Fruit fly (Drosophila melanogaster) whole organism, embryonic: ENCODE results near the gene Syn1.

Experiments used
- CG10147 ChIP-seq: fragments of 200-800 bp; sonication (Bioruptor generic); optimal IDR thresholded peaks from 2 replicates; lab custom pipeline; 2019; ENCODE audit warnings: missing biosample characterization, mild to moderate bottlenecking, missing genetic modification characterization, moderate library complexity
- CG1024 ChIP-seq: fragments of 200-800 bp; sonication (Bioruptor generic); IDR thresholded peaks from 2 replicates; pipeline ENCODE4 v1.3.6; 2022; ENCODE audit warnings: missing biosample characterization, missing genetic modification characterization
- CG10431 ChIP-seq: fragments of 200-800 bp; sonication (Bioruptor generic); optimal IDR thresholded peaks from 3 replicates; lab custom pipeline; 2018; ENCODE audit warnings: missing biosample characterization, mild to moderate bottlenecking, missing genetic modification characterization
- CG11247 ChIP-seq: fragments of 200-800 bp; sonication (Bioruptor generic); IDR thresholded peaks from 2 replicates; pipeline ENCODE4 v1.3.6; 2022; ENCODE audit warnings: missing biosample characterization, missing genetic modification characterization
- CG12236 ChIP-seq: fragments of 200-800 bp; sonication (Bioruptor generic); optimal IDR thresholded peaks from 2 replicates; lab custom pipeline; 2016; ENCODE audit warnings: missing biosample characterization, missing genetic modification characterization
- CG14050 ChIP-seq: fragments of 200-800 bp; sonication (Bioruptor generic); IDR thresholded peaks from 3 replicates; pipeline ENCODE4 v1.3.6; 2022; ENCODE audit warnings: missing biosample characterization, missing genetic modification characterization
- CG15011 ChIP-seq: fragments of 200-800 bp; sonication (Bioruptor generic); optimal IDR thresholded peaks from 3 replicates; lab custom pipeline; 2018; ENCODE audit warnings: missing biosample characterization, mild to moderate bottlenecking, missing genetic modification characterization
- CG15073 ChIP-seq: fragments of 200-800 bp; sonication (Bioruptor generic); optimal IDR thresholded peaks from 2 replicates; lab custom pipeline; 2016; ENCODE audit warnings: missing biosample characterization, missing genetic modification characterization
- CG17802 ChIP-seq: fragments of 200-800 bp; sonication (Bioruptor generic); optimal IDR thresholded peaks from 2 replicates; lab custom pipeline; 2018; ENCODE audit warnings: missing biosample characterization, mild to moderate bottlenecking, missing genetic modification characterization, moderate library complexity
- CG2712 ChIP-seq: fragments of 200-800 bp; optimal IDR thresholded peaks from 3 replicates; lab custom pipeline; 2019; ENCODE audit warnings: missing biosample characterization, mild to moderate bottlenecking, missing genetic modification characterization, moderate library complexity
- CG3065 ChIP-seq: fragments of 200-800 bp; sonication (Bioruptor generic); optimal IDR thresholded peaks from 2 replicates; lab custom pipeline; 2016; ENCODE audit warnings: missing biosample characterization, missing genetic modification characterization
- CG34224 ChIP-seq: fragments of 200-800 bp; sonication (Bioruptor generic); IDR thresholded peaks from 3 replicates; pipeline ENCODE4 v1.3.6; 2022; ENCODE audit warnings: missing biosample characterization, missing genetic modification characterization; ENCODE audit not compliant: partially characterized antibody
- CG34376 ChIP-seq: fragments of 200-800 bp; sonication (Bioruptor generic); optimal IDR thresholded peaks from 2 replicates; lab custom pipeline; 2018; ENCODE audit warnings: missing biosample characterization, mild to moderate bottlenecking, missing genetic modification characterization
- CG4328 ChIP-seq: fragments of 200-800 bp; sonication (Bioruptor generic); optimal IDR thresholded peaks from 3 replicates; lab custom pipeline; 2017; ENCODE audit warnings: missing biosample characterization, missing genetic modification reagents, missing genetic modification characterization
- CG6654 ChIP-seq: fragments of 200-800 bp; sonication (Bioruptor generic); optimal IDR thresholded peaks from 2 replicates; lab custom pipeline; 2017; ENCODE audit warnings: missing biosample characterization, mild to moderate bottlenecking, missing genetic modification characterization
- CG6854 ChIP-seq: fragments of 200-800 bp; sonication (Bioruptor generic); optimal IDR thresholded peaks from 3 replicates; lab custom pipeline; 2017; ENCODE audit warnings: missing biosample characterization, mild to moderate bottlenecking, missing genetic modification characterization
- CG7963 ChIP-seq: fragments of 200-800 bp; sonication (Bioruptor generic); IDR thresholded peaks from 3 replicates; pipeline ENCODE4 v1.3.6; 2022; ENCODE audit warnings: missing biosample characterization, missing genetic modification characterization; ENCODE audit not compliant: partially characterized antibody
- D19B ChIP-seq: fragments of 200-800 bp; sonication (Bioruptor generic); optimal IDR thresholded peaks from 2 replicates; lab custom pipeline; 2017; ENCODE audit warnings: missing biosample characterization, mild to moderate bottlenecking, missing genetic modification characterization
- Dip2 ChIP-seq: fragments of 200-800 bp; sonication (Bioruptor generic); IDR thresholded peaks from 2 replicates; pipeline ENCODE4 v1.3.6; 2022; ENCODE audit warnings: missing biosample characterization, missing genetic modification characterization
- Ets65A ChIP-seq: fragments of 200-800 bp; sonication (Bioruptor generic); peaks from one replicate; lab custom pipeline; 2016; ENCODE audit warnings: missing biosample characterization, missing genetic modification characterization
- Ets97D ChIP-seq: fragments of 200-800 bp; sonication (Bioruptor generic); optimal IDR thresholded peaks from 3 replicates; lab custom pipeline; 2016; ENCODE audit warnings: missing biosample characterization, missing genetic modification characterization
- HLH3B ChIP-seq: fragments of 200-800 bp; sonication (Bioruptor generic); IDR thresholded peaks from 2 replicates; pipeline ENCODE4 v1.3.6; 2022; ENCODE audit warnings: missing biosample characterization, missing genetic modification characterization
- Hmx ChIP-seq: fragments of 200-800 bp; sonication (Bioruptor generic); optimal IDR thresholded peaks from 2 replicates; lab custom pipeline; 2016; ENCODE audit warnings: missing biosample characterization, missing genetic modification characterization
- Hr39 ChIP-seq: fragments of >200 bp; optimal IDR thresholded peaks from 2 replicates; lab custom pipeline; 2017
- Hr78 ChIP-seq, 2 experiments: fragments of 200-800 bp in 1 of 2; fragments of >200 bp in 1 of 2; sonication (Bioruptor generic) in 1 of 2; optimal IDR thresholded peaks; 2 replicates each; lab custom pipeline; 2017 to 2019; ENCODE audit warnings: missing biosample characterization in 2 of 2, missing genetic modification characterization in 2 of 2, mild to moderate bottlenecking in 1 of 2, moderate library complexity in 1 of 2
- Myb ChIP-seq: fragments of 200-800 bp; sonication (Bioruptor generic); optimal IDR thresholded peaks from 2 replicates; lab custom pipeline; 2016; ENCODE audit warnings: missing biosample characterization, missing genetic modification characterization
- Oli ChIP-seq: fragments of 200-800 bp; sonication (Bioruptor generic); optimal IDR thresholded peaks from 2 replicates; lab custom pipeline; 2018; ENCODE audit warnings: missing biosample characterization, mild to moderate bottlenecking, missing genetic modification characterization, moderate library complexity
- Pdp1 ChIP-seq, 2 experiments: fragments of 200-800 bp; sonication (Bioruptor generic); optimal IDR thresholded peaks; 3 replicates each; lab custom pipeline; 2016; ENCODE audit warnings: missing biosample characterization in 2 of 2, missing genetic modification characterization in 2 of 2, mild to moderate bottlenecking in 1 of 2, moderate library complexity in 1 of 2
- Rfx ChIP-seq: fragments of 200-800 bp; sonication (Bioruptor generic); IDR thresholded peaks from 2 replicates; pipeline ENCODE4 v1.3.6; 2022; ENCODE audit warnings: missing biosample characterization, missing genetic modification characterization
- Scr ChIP-seq: fragments of 200-800 bp; sonication (Bioruptor generic); IDR thresholded peaks from 2 replicates; pipeline ENCODE4 v1.3.6; 2022; ENCODE audit warnings: missing biosample characterization, missing genetic modification characterization; ENCODE audit not compliant: partially characterized antibody
- Sox102F ChIP-seq: fragments of 200-800 bp; sonication (Bioruptor generic); optimal IDR thresholded peaks from 2 replicates; lab custom pipeline; 2018; ENCODE audit warnings: missing biosample characterization, mild to moderate bottlenecking, missing genetic modification characterization, moderate library complexity
- Sry-δ ChIP-seq: fragments of 200-800 bp; sonication (Bioruptor generic); optimal IDR thresholded peaks from 2 replicates; lab custom pipeline; 2016; ENCODE audit warnings: missing biosample characterization, missing genetic modification characterization
- Stat92E ChIP-seq, 3 experiments: fragments of >200 bp in 2 of 3; fragments of 200-800 bp in 1 of 3; sonication (Bioruptor generic) in 1 of 3; optimal IDR thresholded peaks; 2 replicates each; lab custom pipeline; 2017 to 2019; ENCODE audit warnings: missing biosample characterization in 3 of 3, missing genetic modification characterization in 3 of 3, mild to moderate bottlenecking in 1 of 3, moderate library complexity in 1 of 3
- TFAM ChIP-seq: fragments of 200-800 bp; sonication (Bioruptor generic); optimal IDR thresholded peaks from 2 replicates; lab custom pipeline; 2017; ENCODE audit warnings: missing biosample characterization, missing genetic modification characterization, inconsistent platforms
- Usf ChIP-seq: fragments of 200-800 bp; sonication (Bioruptor generic); optimal IDR thresholded peaks from 2 replicates; lab custom pipeline; 2017; ENCODE audit warnings: missing genotype, missing biosample characterization, missing genetic modification characterization
- YL-1 ChIP-seq: fragments of 200-800 bp; sonication (Bioruptor generic); optimal IDR thresholded peaks from 3 replicates; lab custom pipeline; 2017; ENCODE audit warnings: missing biosample characterization, mild to moderate bottlenecking, missing genetic modification characterization
- ase ChIP-seq: fragments of 200-800 bp; sonication (Bioruptor generic); IDR thresholded peaks from 3 replicates; pipeline ENCODE4 v1.3.6; 2022; ENCODE audit warnings: missing biosample characterization, missing genetic modification characterization
- cwo ChIP-seq: fragments of 200-800 bp; sonication (Bioruptor generic); optimal IDR thresholded peaks from 3 replicates; lab custom pipeline; 2017; ENCODE audit warnings: missing biosample characterization, missing genetic modification characterization, mild to moderate bottlenecking, moderate library complexity, missing genetic modification reagents
- gem ChIP-seq: fragments of 200-800 bp; sonication (Bioruptor generic); optimal IDR thresholded peaks from 2 replicates; lab custom pipeline; 2019; ENCODE audit warnings: missing biosample characterization, mild to moderate bottlenecking, missing genetic modification characterization, moderate library complexity
- gro ChIP-seq: fragments of 200-800 bp; sonication (Bioruptor generic); optimal IDR thresholded peaks from 2 replicates; lab custom pipeline; 2016; ENCODE audit warnings: missing biosample characterization, missing genetic modification characterization
- gt ChIP-seq: fragments of 200-800 bp; sonication (Bioruptor generic); IDR thresholded peaks from 2 replicates; pipeline ENCODE4 v1.3.6; 2022; ENCODE audit warnings: missing biosample characterization, missing genetic modification characterization
- jumu ChIP-seq: fragments of 200-800 bp; sonication (Bioruptor generic); optimal IDR thresholded peaks from 3 replicates; lab custom pipeline; 2016; ENCODE audit warnings: missing biosample characterization, missing genetic modification characterization
- kah ChIP-seq: fragments of 200-800 bp; sonication (Bioruptor generic); optimal IDR thresholded peaks from 2 replicates; lab custom pipeline; 2018; ENCODE audit warnings: missing biosample characterization, mild to moderate bottlenecking, missing genetic modification characterization
- klu ChIP-seq: fragments of 200-800 bp; sonication (Bioruptor generic); IDR thresholded peaks from 2 replicates; pipeline ENCODE4 v1.3.6; 2022; ENCODE audit warnings: missing biosample characterization, missing genetic modification characterization
- lola ChIP-seq, 3 experiments: fragments of >200 bp in 2 of 3; fragments of 200-800 bp in 1 of 3; sonication (Bioruptor generic) in 1 of 3; optimal IDR thresholded peaks; 2 replicates each; lab custom pipeline; 2017 to 2019; ENCODE audit warnings: missing biosample characterization in 3 of 3, missing genetic modification characterization in 3 of 3, mild to moderate bottlenecking in 1 of 3, moderate library complexity in 1 of 3
- luna ChIP-seq: fragments of 200-800 bp; sonication (Bioruptor generic); optimal IDR thresholded peaks from 2 replicates; lab custom pipeline; 2016; ENCODE audit warnings: missing biosample characterization, missing genetic modification characterization
- pb ChIP-seq: fragments of 200-800 bp; sonication (Bioruptor generic); optimal IDR thresholded peaks from 3 replicates; lab custom pipeline; 2016; ENCODE audit warnings: missing biosample characterization, missing genetic modification characterization
- pros ChIP-seq: fragments of 200-800 bp; sonication (Bioruptor generic); optimal IDR thresholded peaks from 3 replicates; lab custom pipeline; 2019; ENCODE audit warnings: missing biosample characterization, mild to moderate bottlenecking, missing genetic modification characterization, moderate library complexity
- rib ChIP-seq: fragments of 200-800 bp; sonication (Bioruptor generic); IDR thresholded peaks from 2 replicates; pipeline ENCODE4 v1.3.6; 2022; ENCODE audit warnings: missing biosample characterization, missing genetic modification characterization
- wor ChIP-seq: fragments of 200-800 bp; sonication (Bioruptor generic); IDR thresholded peaks from 2 replicates; pipeline ENCODE4 v1.3.6; 2022; ENCODE audit warnings: missing biosample characterization, missing genetic modification characterization

The Syn1 gene

dm6 chr3L:21728616-21729047, 41.7 kb downstream of the Syn1 start, which contains the start of the genes CG11247 and Polr2H (continued):
- TF ChIP-seq Rfx (GFP tag; lab: Robert Waterston, UW) (peak; percentile 96), CG4328 (GFP tag; lab: Kevin White, UChicago) (peak; percentile 69), CG6854 (GFP tag; lab: Kevin White, UChicago) (no peak), CG7963 (GFP tag; lab: Robert Waterston, UW) (peak; percentile 25; the same call in 1 of the 3 replicates), ase (peak; percentile 92), Scr (peak; percentile 84), klu (GFP tag; lab: Robert Waterston, UW) (peak; percentile 91), CG1024 (GFP tag; lab: Robert Waterston, UW) (peak; percentile 82), CG15073 (peak; percentile 40), Hr78 (GFP tag; optimal IDR thresholded peaks at IDR 0.05; lab: Kevin White, UChicago) (no peak), CG10147 (GFP tag; lab: Kevin White, UChicago) (peak; percentile 68), Sry-δ (peak; percentile 99), Usf (peak; percentile 89), Myb (GFP tag; lab: Kevin White, UChicago) (peak; percentile 83), Oli (tag; lab: Kevin White, UChicago) (peak; percentile 78), CG12236 (GFP tag; lab: Kevin White, UChicago) (peak; percentile 83), cwo (GFP tag; lab: Kevin White, UChicago) (peak; percentile 40), Dip2 (GFP tag; lab: Robert Waterston, UW) (peak; percentile 41; the same call in 1 of the 2 replicates), CG3065 (GFP tag; lab: Kevin White, UChicago) (peak; percentile 84), jumu (GFP tag; lab: Kevin White, UChicago) (peak; percentile 96), HLH3B (GFP tag; lab: Robert Waterston, UW) (peak; percentile 86), D19B (GFP tag; lab: Kevin White, UChicago) (peak; percentile 67), gt (GFP tag; lab: Robert Waterston, UW) (peak; percentile 89), Hmx (GFP tag; lab: Kevin White, UChicago) (peak; percentile 76), CG10431 (peak; percentile 41), YL-1 (GFP tag; lab: Kevin White, UChicago) (peak; percentile 81), CG34224 (GFP tag; lab: Robert Waterston, UW) (peak; percentile 58), pb (GFP tag; lab: Kevin White, UChicago) (peak; percentile 86), luna (GFP tag; lab: Kevin White, UChicago) (peak; percentile 84), CG11247 (GFP tag; lab: Robert Waterston, UW) (peak; percentile 97), rib (peak; percentile 84), CG14050 (GFP tag; lab: Robert Waterston, UW) (peak; percentile 82), CG2712 (tag; lab: Kevin White, UChicago) (peak; percentile 90), Ets97D (GFP tag; lab: Kevin White, UChicago) (peak; percentile 88), gro (GFP tag; lab: Kevin White, UChicago) (peak; percentile 91), pros (GFP tag; lab: Kevin White, UChicago) (no peak), wor (GFP tag; lab: Robert Waterston, UW) (peak; percentile 86), Hr39 (lab: Kevin White, UChicago) (no peak), CG15011 (GFP tag; lab: Kevin White, UChicago) (no peak), CG17802 (tag; lab: Kevin White, UChicago) (peak; percentile 86), Ets65A (GFP tag; lab: Kevin White, UChicago) (peak; percentile 100), Pdp1 (GFP tag; optimal IDR thresholded peaks at IDR 0.05; lab: Kevin White, UChicago) (peak; percentile 89 to 97), gem (tag; lab: Kevin White, UChicago) (peak; percentile 93), lola (GFP tag; optimal IDR thresholded peaks at IDR 0.05; lab: Kevin White, UChicago) (peak in 1 of 3 experiments; percentile 84), TFAM (GFP tag; lab: Kevin White, UChicago) (peak; percentile 32), CG6654 (peak; percentile 72), kah (GFP tag; lab: Kevin White, UChicago) (peak; percentile 6), CG34376 (GFP tag; lab: Kevin White, UChicago) (peak; percentile 27), Sox102F (GFP tag; lab: Kevin White, UChicago) (peak; percentile 89), Stat92E (GFP tag; optimal IDR thresholded peaks at IDR 0.05; lab: Kevin White, UChicago) (no peak)
